Fruit fly (Drosophila melanogaster): ENCODE results near the gene CG31633.

dm6 chr2L:6667719-6668325 is 11.7 kb upstream of the CG31633 start, which contains the start of gene Galt:
- TF ChIP-seq Hr78 (GFP tag; optimal IDR thresholded peaks at IDR 0.05) (no peak), psq (GFP tag; optimal IDR thresholded peaks at IDR 0.05) (peak; percentile 36), Dif (GFP tag; optimal IDR thresholded peaks at IDR 0.05; ENCODE audit: partially characterized antibody) (peak; percentile 70), h (GFP tag; optimal IDR thresholded peaks at IDR 0.05) (peak; percentile 64), dmrt93B (GFP tag; optimal IDR thresholded peaks at IDR 0.05) (no peak), brk (GFP tag; optimal IDR thresholded peaks at IDR 0.05) (no peak), sv (GFP tag; optimal IDR thresholded peaks at IDR 0.05) (no peak), br (GFP tag; optimal IDR thresholded peaks at IDR 0.05) (peak; percentile 18), dl (GFP tag; optimal IDR thresholded peaks at IDR 0.05; ENCODE audit: insufficient read depth in 1 of 2, partially characterized antibody in 2 of 2) (no peak), usp (GFP tag; optimal IDR thresholded peaks at IDR 0.05) (no peak), CG32264 (GFP tag; optimal IDR thresholded peaks at IDR 0.05) (no peak)

Data from whole organism, wandering third instar larva.